Worm (Caenorhabditis elegans): Measurements from ENCODE around the gene phyh-1.

Gene phyh-1

ce11 chrIV:17293068-17293467 lies 33.9 kb upstream of the phyh-1 start:
- TF ChIP-seq egl-27 (tag; optimal IDR thresholded peaks at IDR 0.05): no peak
- no peak for TF ChIP-seq nhr-11 (tag; optimal IDR thresholded peaks at IDR 0.05)
- no peak for TF ChIP-seq C34B4.2 (tag; optimal IDR thresholded peaks at IDR 0.05)
- peak; percentile 41 for TF ChIP-seq elt-2 (tag; optimal IDR thresholded peaks at IDR 0.05)
- TF ChIP-seq zag-1 (tag; optimal IDR thresholded peaks at IDR 0.05): no peak

ce11 chrIV:17292350-17292749 lies 33.1 kb upstream of the phyh-1 start:
- TF ChIP-seq ceh-90 (tag; optimal IDR thresholded peaks at IDR 0.05) (no peak), lin-15B (tag; optimal IDR thresholded peaks at IDR 0.05) (no peak), aly-2 (tag; optimal IDR thresholded peaks at IDR 0.05) (no peak), elt-2 (tag; optimal IDR thresholded peaks at IDR 0.05) (peak; percentile 9), lin-35 (GFP tag; optimal IDR thresholded peaks at IDR 0.05) (peak in 1 of 2 experiments; percentile 21), aha-1 (tag; optimal IDR thresholded peaks at IDR 0.05) (no peak)

ce11 chrIV:17291629-17292199 lies 32.5 kb upstream of the phyh-1 start, which contains the start of the genes T28F3.11 and slc-17.4:
T28F3.11 (minus strand) TSS chrIV:17291679.
slc-17.4 (minus strand) TSS chrIV:17291733.
- no peak for TF ChIP-seq rnt-1 (tag; optimal IDR thresholded peaks at IDR 0.05)
- no peak for TF ChIP-seq alr-1 (tag; optimal IDR thresholded peaks at IDR 0.05; ENCODE audit: borderline replicate concordance)
- no peak for TF ChIP-seq nhr-47 (tag; optimal IDR thresholded peaks at IDR 0.05)
- no peak for TF ChIP-seq ztf-4 (tag; optimal IDR thresholded peaks at IDR 0.05)
- TF ChIP-seq mdl-1 (tag; optimal IDR thresholded peaks at IDR 0.05): no peak
- TF ChIP-seq C04F5.9 (tag; optimal IDR thresholded peaks at IDR 0.05): no peak
- peak; percentile 43 for TF ChIP-seq lin-14 (GFP tag; optimal IDR thresholded peaks at IDR 0.05)
- no peak for TF ChIP-seq ets-5 (GFP tag; IDR thresholded peaks at IDR 0.05)

- TF ChIP-seq ceh-63 (GFP tag; optimal IDR thresholded peaks at IDR 0.05) (no peak), tbx-2 (tag; optimal IDR thresholded peaks at IDR 0.05) (no peak), efl-1 (optimal IDR thresholded peaks at IDR 0.05) (no peak), efl-1 (GFP tag; optimal IDR thresholded peaks at IDR 0.05 in 1 of 2) (peak in 1 of 2 experiments; percentile 57), xbp-1 (tag; optimal IDR thresholded peaks at IDR 0.05) (peak; percentile 58), lin-15B (tag; optimal IDR thresholded peaks at IDR 0.05) (no peak)
Observed at ce11 chrIV:17287908-17288675, 28.9 kb upstream of the phyh-1 start, which contains the start of gene zipt-7.1. zipt-7.1 (minus strand) TSS chrIV:17288139.

ce11 chrIV:17285263-17285662 lies 26.1 kb upstream of the phyh-1 start:
- TF ChIP-seq egl-13 (tag; optimal IDR thresholded peaks at IDR 0.05) (peak; percentile 65), mef-2 (tag; optimal IDR thresholded peaks at IDR 0.05) (peak; percentile 63), nhr-47 (tag; optimal IDR thresholded peaks at IDR 0.05) (peak; percentile 42), ceh-82 (tag; optimal IDR thresholded peaks at IDR 0.05) (peak in 2 of 3 experiments; percentile 5 to 37), unc-130 (tag; optimal IDR thresholded peaks at IDR 0.05) (no peak), fkh-8 (tag; optimal IDR thresholded peaks at IDR 0.05) (peak; percentile 40), nhr-71 (tag; optimal IDR thresholded peaks at IDR 0.05) (peak; percentile 67), nhr-20 (tag; optimal IDR thresholded peaks at IDR 0.05) (no peak), nhr-84 (tag; optimal IDR thresholded peaks at IDR 0.05) (no peak), dsc-1 (tag; optimal IDR thresholded peaks at IDR 0.05) (peak; percentile 9), F16B12.6 (tag; optimal IDR thresholded peaks at IDR 0.05) (no peak), xbp-1 (tag; optimal IDR thresholded peaks at IDR 0.05) (peak; percentile 53), lsy-2 (tag; optimal IDR thresholded peaks at IDR 0.05) (peak in 1 of 2 experiments; percentile 59), efl-1 (optimal IDR thresholded peaks at IDR 0.05) (peak in 1 of 2 experiments; percentile 1), efl-1 (GFP tag; optimal IDR thresholded peaks at IDR 0.05 in 1 of 2) (no peak), snpc-4 (tag; optimal IDR thresholded peaks at IDR 0.05) (no peak), ces-1 (GFP tag; optimal IDR thresholded peaks at IDR 0.05) (no peak), lin-14 (GFP tag; optimal IDR thresholded peaks at IDR 0.05) (peak; percentile 76), C16A3.4 (tag; optimal IDR thresholded peaks at IDR 0.05) (no peak), ztf-4 (tag; optimal IDR thresholded peaks at IDR 0.05) (no peak), snu-23 (GFP tag; optimal IDR thresholded peaks at IDR 0.05) (peak; percentile 11), lin-35 (GFP tag; optimal IDR thresholded peaks at IDR 0.05) (peak in 1 of 2 experiments; percentile 4), unc-86 (tag; optimal IDR thresholded peaks at IDR 0.05) (peak; percentile 41), alr-1 (tag; optimal IDR thresholded peaks at IDR 0.05; ENCODE audit: borderline replicate concordance) (no peak), tbx-2 (tag; optimal IDR thresholded peaks at IDR 0.05) (peak; percentile 29)

All from whole organism, L1 larva.